Fruit fly (Drosophila melanogaster): ENCODE results near the gene ppk19.

Gene ppk19

dm6 chr3R:29716782-29717317 is 44.6 kb downstream of the ppk19 start, which contains the start of gene Obp99b (continued):
- peak; percentile 82 for TF ChIP-seq ATbp (GFP tag; optimal IDR thresholded peaks at IDR 0.05)
- TF ChIP-seq grn (GFP tag; optimal IDR thresholded peaks at IDR 0.05), result no peak
- peak; percentile 63; the same call in 1 of the 2 replicates for TF ChIP-seq bowl (GFP tag; IDR thresholded peaks at IDR 0.05)
- peak; percentile 63 for TF ChIP-seq Six4 (GFP tag; optimal IDR thresholded peaks at IDR 0.05)
- peak; percentile 17; the same call in 1 of the 3 replicates for TF ChIP-seq CG34224 (GFP tag; IDR thresholded peaks at IDR 0.05; ENCODE audit: partially characterized antibody)
- peak; percentile 39 for TF ChIP-seq D19A (tag; optimal IDR thresholded peaks at IDR 0.05)
- TF ChIP-seq B-H1 (GFP tag; IDR thresholded peaks at IDR 0.05), result peak; percentile 61; the same call in 2 of the 3 replicates
- TF ChIP-seq CG11093 (GFP tag; IDR thresholded peaks at IDR 0.05), result peak; percentile 56; the same call in 2 of the 3 replicates
- TF ChIP-seq Usf (GFP tag; optimal IDR thresholded peaks at IDR 0.05), result peak; percentile 23
- TF ChIP-seq CG30431 (GFP tag; optimal IDR thresholded peaks at IDR 0.05), result peak; percentile 83
- peak; percentile 60 for TF ChIP-seq CG1792 (GFP tag; optimal IDR thresholded peaks at IDR 0.05)
- TF ChIP-seq otp (GFP tag; IDR thresholded peaks at IDR 0.05), result peak; percentile 89
- TF ChIP-seq dimm (GFP tag; IDR thresholded peaks at IDR 0.05), result no peak
- 0 out of 2 replicates have a peak, but pooled peaks have one; percentile 20 for TF ChIP-seq cas (GFP tag; IDR thresholded peaks at IDR 0.05)
- TF ChIP-seq E2f2 (GFP tag; IDR thresholded peaks at IDR 0.05), result peak; percentile 40; the same call in 1 of the 2 replicates
- peak; percentile 65 for TF ChIP-seq NC2α (GFP tag; optimal IDR thresholded peaks at IDR 0.05)
- peak; percentile 23 for TF ChIP-seq CG2116 (GFP tag; optimal IDR thresholded peaks at IDR 0.05)
- peak; percentile 64 for TF ChIP-seq CG8281 (tag; optimal IDR thresholded peaks at IDR 0.05)
- peak; percentile 70 for TF ChIP-seq CG11723 (GFP tag; optimal IDR thresholded peaks at IDR 0.05)
- TF ChIP-seq gem (tag; optimal IDR thresholded peaks at IDR 0.05), result peak; percentile 56
- peak; percentile 95 for TF ChIP-seq CG2199 (GFP tag; IDR thresholded peaks at IDR 0.05)
- peak; percentile 43 for TF ChIP-seq fd3F (GFP tag; optimal IDR thresholded peaks at IDR 0.05)
- peak; percentile 85 for TF ChIP-seq sqz (GFP tag; optimal IDR thresholded peaks at IDR 0.05)
- no peak for TF ChIP-seq CG8478 (optimal IDR thresholded peaks at IDR 0.05)
- peak; percentile 36 for TF ChIP-seq CG10147 (GFP tag; optimal IDR thresholded peaks at IDR 0.05)
- TF ChIP-seq fd96Cb (tag; optimal IDR thresholded peaks at IDR 0.05), result peak; percentile 47
- TF ChIP-seq vnd (GFP tag; IDR thresholded peaks at IDR 0.05; ENCODE audit: partially characterized antibody), result no peak
- no peak for TF ChIP-seq CG10321 (GFP tag; IDR thresholded peaks at IDR 0.05)
- TF ChIP-seq tin (GFP tag; optimal IDR thresholded peaks at IDR 0.05), result peak; percentile 86
- TF ChIP-seq CG6683 (GFP tag; optimal IDR thresholded peaks at IDR 0.05), result no peak
- TF ChIP-seq zfh1 (GFP tag; IDR thresholded peaks at IDR 0.05), result peak; percentile 86
- peak; percentile 35 for TF ChIP-seq tio (GFP tag; optimal IDR thresholded peaks at IDR 0.05)
- peak; percentile 73; the same call in 2 of the 3 replicates for TF ChIP-seq sr (GFP tag; IDR thresholded peaks at IDR 0.05)
- peak; percentile 48 for TF ChIP-seq Fer2 (tag; optimal IDR thresholded peaks at IDR 0.05)
- peak; percentile 47 for TF ChIP-seq CG18476 (GFP tag; optimal IDR thresholded peaks at IDR 0.05)
- peak; percentile 24 for TF ChIP-seq HmgZ (tag; optimal IDR thresholded peaks at IDR 0.05)
- peak; percentile 85 for TF ChIP-seq CG16863 (GFP tag; optimal IDR thresholded peaks at IDR 0.05)
- TF ChIP-seq CG32532 (GFP tag; IDR thresholded peaks at IDR 0.05), result peak; percentile 91
- TF ChIP-seq nerfin-1 (tag; optimal IDR thresholded peaks at IDR 0.05), result peak; percentile 51
- TF ChIP-seq Awh (GFP tag; IDR thresholded peaks at IDR 0.05), result peak; percentile 90
- peak; percentile 91 for TF ChIP-seq Rfx (GFP tag; IDR thresholded peaks at IDR 0.05)
- peak; percentile 61 for TF ChIP-seq CG11696 (GFP tag; IDR thresholded peaks at IDR 0.05)
- TF ChIP-seq HmgD (GFP tag; optimal IDR thresholded peaks at IDR 0.05), result peak; percentile 80
- TF ChIP-seq dan (GFP tag; IDR thresholded peaks at IDR 0.05), result no peak
- peak; percentile 25 for TF ChIP-seq Nf-YC (tag; optimal IDR thresholded peaks at IDR 0.05)
- TF ChIP-seq CG8089 (GFP tag; optimal IDR thresholded peaks at IDR 0.05), result peak; percentile 85
- TF ChIP-seq Bteb2 (GFP tag; optimal IDR thresholded peaks at IDR 0.05), result no peak
- TF ChIP-seq CG2889 (GFP tag; IDR thresholded peaks at IDR 0.05), result no peak
- peak; percentile 77 for TF ChIP-seq stc (GFP tag; IDR thresholded peaks at IDR 0.05)
- TF ChIP-seq Meics (GFP tag; optimal IDR thresholded peaks at IDR 0.05), result peak; percentile 85
- TF ChIP-seq pho (GFP tag; optimal IDR thresholded peaks at IDR 0.05), result no peak

Measured in whole organism, embryonic.